Fruit fly (Drosophila melanogaster): ENCODE measurements around the gene ttk.
A peak's percentile ranks its signal among the peaks of the same experiment; 100 is the strongest.

The ttk gene

dm6 chr3R:31706895-31707238, 6.8 kb upstream of the ttk start (continued):
- TF ChIP-seq ac (GFP tag; optimal IDR thresholded peaks at IDR 0.05) (peak; percentile 38), Chrac-16 (GFP tag; optimal IDR thresholded peaks at IDR 0.05) (peak; percentile 10), CG10209 (GFP tag; optimal IDR thresholded peaks at IDR 0.05) (peak; percentile 11), Six4 (GFP tag; optimal IDR thresholded peaks at IDR 0.05) (peak; percentile 4), gfzf (GFP tag; optimal IDR thresholded peaks at IDR 0.05) (no peak), gem (tag; optimal IDR thresholded peaks at IDR 0.05) (peak; percentile 56), fd102C (GFP tag; optimal IDR thresholded peaks at IDR 0.05) (peak; percentile 64), dmrt11E (tag; optimal IDR thresholded peaks at IDR 0.05) (peak; percentile 72), bsh (GFP tag; optimal IDR thresholded peaks at IDR 0.05) (peak in 1 of 2 experiments; percentile 4), slp2 (GFP tag; optimal IDR thresholded peaks at IDR 0.05) (no peak), CrebB (tag; optimal IDR thresholded peaks at IDR 0.05) (no peak), zen (tag; optimal IDR thresholded peaks at IDR 0.05) (peak; percentile 48), zfh1 (GFP tag; IDR thresholded peaks at IDR 0.05) (0 out of 3 replicates have a peak, but pooled peaks have one; percentile 17), nmo (GFP tag; optimal IDR thresholded peaks at IDR 0.05) (no peak), CG10147 (GFP tag; optimal IDR thresholded peaks at IDR 0.05) (no peak), CG10267 (tag; optimal IDR thresholded peaks at IDR 0.05) (peak; percentile 2), CG17829 (tag; optimal IDR thresholded peaks at IDR 0.05) (peak; percentile 21), Hsf (GFP tag; optimal IDR thresholded peaks at IDR 0.05) (peak; percentile 4), CG10979 (tag; optimal IDR thresholded peaks at IDR 0.05) (peak; percentile 50), unpg (GFP tag; optimal IDR thresholded peaks at IDR 0.05) (peak; percentile 10), CG16815 (GFP tag; optimal IDR thresholded peaks at IDR 0.05) (peak; percentile 21), ara (GFP tag; IDR thresholded peaks at IDR 0.05) (peak; percentile 41; the same call in 1 of the 2 replicates), phol (tag; optimal IDR thresholded peaks at IDR 0.05) (peak; percentile 40), zf30C (GFP tag; optimal IDR thresholded peaks at IDR 0.05) (peak; percentile 71), CG8388 (GFP tag; optimal IDR thresholded peaks at IDR 0.05) (peak; percentile 5), sens (GFP tag) (peak; percentile 87), pnt (GFP tag; optimal IDR thresholded peaks at IDR 0.05) (peak; percentile 0), Hey (tag; optimal IDR thresholded peaks at IDR 0.05) (no peak)

dm6 chr3R:31708240-31708639, 5.4 kb upstream of the ttk start, which contains the start of gene CG42693:
CG42693 (minus strand) TSS chr3R:31708340.
- TF ChIP-seq tin (GFP tag; optimal IDR thresholded peaks at IDR 0.05) (no peak), bigmax (GFP tag; optimal IDR thresholded peaks at IDR 0.05) (no peak), tup (GFP tag; optimal IDR thresholded peaks at IDR 0.05) (no peak), CG7963 (GFP tag; IDR thresholded peaks at IDR 0.05; ENCODE audit: partially characterized antibody) (no peak), CG10654 (GFP tag; optimal IDR thresholded peaks at IDR 0.05) (no peak), sug (tag; optimal IDR thresholded peaks at IDR 0.05) (no peak), croc (GFP tag; conservative IDR thresholded peaks at IDR 0.05) (no peak), CG6689 (GFP tag; IDR thresholded peaks at IDR 0.05) (no peak), her (GFP tag; optimal IDR thresholded peaks at IDR 0.05) (no peak), pfk (GFP tag; optimal IDR thresholded peaks at IDR 0.05) (no peak)

dm6 chr3R:31709142-31709541, 4.5 kb upstream of the ttk start:
- TF ChIP-seq Meics (GFP tag; optimal IDR thresholded peaks at IDR 0.05) (peak; percentile 30), CG15601 (tag; optimal IDR thresholded peaks at IDR 0.05) (peak; percentile 10), otp (GFP tag; IDR thresholded peaks at IDR 0.05) (0 out of 3 replicates have a peak, but pooled peaks have one; percentile 25), bbx (GFP tag; IDR thresholded peaks at IDR 0.05; ENCODE audit: partially characterized antibody) (no peak), CG4820 (GFP tag; optimal IDR thresholded peaks at IDR 0.05) (peak; percentile 10), TFAM (GFP tag; optimal IDR thresholded peaks at IDR 0.05) (no peak), CG17328 (GFP tag; IDR thresholded peaks at IDR 0.05) (peak; percentile 17; the same call in 1 of the 2 replicates), CG18476 (GFP tag; optimal IDR thresholded peaks at IDR 0.05) (no peak), sisA (GFP tag; IDR thresholded peaks at IDR 0.05) (peak; percentile 51; the same call in 1 of the 2 replicates), Atf-2 (GFP tag; optimal IDR thresholded peaks at IDR 0.05) (no peak), HmgZ (tag; optimal IDR thresholded peaks at IDR 0.05) (no peak), ssp (GFP tag; IDR thresholded peaks at IDR 0.05) (0 out of 2 replicates have a peak, but pooled peaks have one; percentile 6), dpn (GFP tag; optimal IDR thresholded peaks at IDR 0.05) (peak in 1 of 2 experiments; percentile 27)

All from whole organism, embryonic.